Worm (Caenorhabditis elegans) whole organism, midembryonic: ENCODE data around the gene taf-12.

Experiments used
- T22C8.4 ChIP-seq: fragments of 200-800 bp; sonication (Bioruptor generic); IDR thresholded peaks from 2 replicates; pipeline ENCODE4 v1.3.6; 2022; ENCODE audit warnings: missing genetic modification characterization, missing compliant biosample characterization
- cog-1 ChIP-seq: sonication (generic microtip); optimal IDR thresholded peaks from 2 replicates; lab custom pipeline; 2016; ENCODE audit warnings: missing genetic modification characterization, missing compliant biosample characterization
- flt-1 ChIP-seq: fragments of 200-800 bp; sonication (Bioruptor generic); IDR thresholded peaks from 2 replicates; pipeline ENCODE4 v1.3.6; 2022; ENCODE audit warnings: missing genetic modification characterization, missing compliant biosample characterization
- med-1 ChIP-seq: sonication (generic microtip); optimal IDR thresholded peaks from 2 replicates; lab custom pipeline; 2017; ENCODE audit warnings: missing genetic modification characterization, mild to moderate bottlenecking, missing compliant biosample characterization, antibody characterized with exemption, missing genetic modification reagents; ENCODE audit not compliant: insufficient read depth
- ref-1 ChIP-seq: fragments of 200-800 bp; sonication (Bioruptor generic); conservative IDR thresholded peaks from 2 replicates; pipeline ENCODE4 v1.3.6; 2022; ENCODE audit warnings: missing genetic modification reagents, missing genetic modification characterization, missing compliant biosample characterization

ce11 chrIII:11896652-11897051, 27.6 kb upstream of the taf-12 start:
- TF ChIP-seq cog-1 (tag; lab: Kevin White, UChicago) (no peak), T22C8.4 (no peak), ref-1 (GFP tag; lab: Robert Waterston, UW) (no peak), flt-1 (GFP tag; lab: Robert Waterston, UW) (no peak), med-1 (no peak)
